Worm (Caenorhabditis elegans) whole organism, midembryonic: ENCODE data around the gene cht-6.

Source experiments
- cog-1 ChIP-seq: sonication (generic microtip); optimal IDR thresholded peaks from 2 replicates; lab custom pipeline; 2016; ENCODE audit warnings: missing genetic modification characterization, missing compliant biosample characterization
- flt-1 ChIP-seq: fragments of 200-800 bp; sonication (Bioruptor generic); IDR thresholded peaks from 2 replicates; pipeline ENCODE4 v1.3.6; 2022; ENCODE audit warnings: missing genetic modification characterization, missing compliant biosample characterization
- med-1 ChIP-seq: sonication (generic microtip); optimal IDR thresholded peaks from 2 replicates; lab custom pipeline; 2017; ENCODE audit warnings: missing genetic modification characterization, mild to moderate bottlenecking, missing compliant biosample characterization, antibody characterized with exemption, missing genetic modification reagents; ENCODE audit not compliant: insufficient read depth
- tab-1 ChIP-seq: fragments of 200-800 bp; sonication (Bioruptor generic); IDR thresholded peaks from 2 replicates; pipeline ENCODE4 v1.3.6; 2022; ENCODE audit warnings: missing genetic modification characterization, missing compliant biosample characterization
- ztf-23 ChIP-seq: fragments of 200-800 bp; sonication (Bioruptor generic); IDR thresholded peaks from 2 replicates; pipeline ENCODE4 v1.3.6; 2022; ENCODE audit warnings: missing genetic modification reagents, missing genetic modification characterization, missing compliant biosample characterization
- ztf-29 ChIP-seq: fragments of 200-800 bp; sonication (Bioruptor generic); IDR thresholded peaks from 2 replicates; pipeline ENCODE4 v1.3.6; 2022; ENCODE audit warnings: missing genetic modification reagents, missing genetic modification characterization, missing compliant biosample characterization

DNA sequence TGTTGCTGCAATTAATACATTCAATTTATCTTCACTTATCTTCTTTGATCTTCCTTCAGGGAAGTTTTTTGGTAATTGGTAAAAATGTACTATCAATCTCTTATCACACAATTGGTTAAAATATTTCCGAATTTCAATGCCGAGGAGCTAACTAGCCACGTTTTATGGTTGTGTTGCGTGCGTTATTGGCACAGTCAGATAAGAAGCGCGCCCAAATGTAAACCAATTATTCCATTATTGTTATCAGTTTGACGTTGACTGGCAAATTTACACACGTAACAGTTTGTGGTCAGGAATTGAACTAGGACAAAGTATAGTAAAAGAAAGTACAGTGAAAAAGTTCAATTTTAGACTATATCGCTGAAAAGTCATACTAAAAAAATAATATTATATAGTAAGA, 7.2 kb upstream of the cht-6 start:
- TF ChIP-seq ztf-29 (GFP tag; lab: Robert Waterston, UW) = no peak
- no peak for TF ChIP-seq flt-1 (GFP tag; lab: Robert Waterston, UW)
- no peak for TF ChIP-seq med-1 (GFP tag; lab: Kevin White, UChicago)
- no peak for TF ChIP-seq tab-1 (GFP tag; lab: Robert Waterston, UW)
- TF ChIP-seq ztf-23 (GFP tag; lab: Robert Waterston, UW) = no peak
- no peak for TF ChIP-seq cog-1 (tag; lab: Kevin White, UChicago)
